Fruit fly (Drosophila melanogaster): ENCODE measurements around the gene Gale.

Gene Gale

DNA sequence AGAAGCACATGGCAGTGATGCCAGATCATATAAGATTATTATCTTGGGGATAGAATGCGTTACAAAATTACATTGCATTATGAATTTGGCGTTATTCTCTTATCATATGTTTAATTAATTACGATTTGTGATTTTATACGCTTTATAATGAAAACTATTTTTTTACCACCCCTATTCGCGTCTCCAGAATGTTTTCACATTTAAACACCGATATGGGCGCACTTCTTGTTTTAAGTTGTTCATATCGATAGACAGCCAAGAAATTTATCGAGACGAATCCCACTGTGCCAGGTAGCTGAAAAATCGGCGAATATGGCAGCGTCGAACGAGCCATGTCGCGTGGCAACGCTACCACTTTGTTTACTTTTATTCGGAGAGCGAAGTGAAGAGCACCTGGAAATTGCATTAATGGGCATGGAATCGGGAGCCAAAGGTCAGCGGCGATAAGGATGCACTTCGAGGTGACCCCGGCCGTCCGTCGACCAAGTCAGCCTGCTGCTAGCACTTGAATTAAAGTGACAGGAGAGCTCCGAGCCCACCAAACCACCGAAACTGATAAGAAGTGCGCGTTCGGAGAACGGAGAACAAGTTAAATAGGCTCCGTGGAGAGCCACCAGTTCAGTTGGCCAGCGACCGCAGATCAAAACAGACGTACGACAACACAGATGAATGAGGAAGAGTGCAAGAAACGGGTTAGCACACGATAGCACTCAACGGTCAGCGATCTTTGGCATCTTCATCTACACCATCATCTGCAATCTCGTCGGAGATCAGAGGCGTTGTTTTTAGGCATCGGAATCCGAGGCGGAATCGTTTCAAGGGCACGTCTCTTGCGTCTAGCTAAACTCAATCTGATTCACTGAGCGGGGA, at the start of gene Gale:
TSS of gene Gale (plus strand) at position 401 of the 870 bp plus-strand sequence.
- TF ChIP-seq CG8478 (optimal IDR thresholded peaks at IDR 0.05) (no peak), CTCF (optimal IDR thresholded peaks at IDR 0.05) (peak; percentile 58 to 59)

DNA sequence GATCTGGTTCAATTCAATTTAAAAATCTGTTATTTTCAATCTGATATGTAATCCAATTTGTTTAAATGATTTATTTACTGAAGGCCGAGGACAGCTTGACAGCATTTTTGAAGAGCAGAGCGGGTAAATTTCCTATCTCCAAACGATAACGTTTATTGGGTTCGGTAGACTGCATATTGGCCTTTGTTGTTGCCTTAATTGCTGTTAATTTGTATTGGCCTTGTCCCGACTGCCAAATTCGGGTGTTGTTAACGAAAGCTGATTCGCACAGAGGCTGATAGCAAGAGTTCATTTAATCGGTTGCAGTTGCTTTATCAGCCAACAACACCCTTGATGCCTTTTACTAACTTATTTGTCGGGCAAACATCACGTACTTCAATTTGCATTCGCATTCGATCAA, 47.3 kb upstream of the Gale start:
- TF ChIP-seq CTCF (optimal IDR thresholded peaks at IDR 0.05), result no peak
- TF ChIP-seq CG8478 (optimal IDR thresholded peaks at IDR 0.05), result no peak

DNA sequence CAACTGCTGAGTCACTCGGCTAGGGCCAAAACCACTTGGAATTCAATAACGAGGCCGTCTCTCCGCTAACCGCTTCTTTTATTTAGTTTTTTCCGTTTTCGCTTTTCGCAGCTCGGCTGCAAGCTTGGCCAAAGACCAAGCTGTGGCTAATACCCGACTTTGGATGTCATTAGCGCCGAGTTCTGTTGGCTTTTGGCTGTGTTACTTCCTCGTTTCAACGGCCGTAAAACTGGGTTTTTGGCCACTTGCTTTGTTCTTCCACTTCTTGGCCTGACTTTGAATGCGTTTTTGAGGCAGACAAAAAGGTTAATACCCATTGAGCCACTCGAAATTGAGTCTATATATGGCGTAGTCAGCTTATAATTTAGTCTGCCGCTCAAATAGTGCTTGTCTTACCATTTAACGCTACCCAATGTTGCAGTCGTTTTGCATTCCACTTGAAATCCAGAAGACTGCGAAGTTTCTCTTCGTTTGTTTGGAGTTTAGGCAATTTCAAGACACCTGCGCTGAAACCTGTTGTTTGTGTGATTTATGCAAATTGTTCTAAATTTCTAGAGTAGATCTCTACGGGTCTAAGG, 46.7 kb upstream of the Gale start:
- no peak for TF ChIP-seq CG8478 (optimal IDR thresholded peaks at IDR 0.05)
- TF ChIP-seq CTCF (optimal IDR thresholded peaks at IDR 0.05), result no peak

DNA sequence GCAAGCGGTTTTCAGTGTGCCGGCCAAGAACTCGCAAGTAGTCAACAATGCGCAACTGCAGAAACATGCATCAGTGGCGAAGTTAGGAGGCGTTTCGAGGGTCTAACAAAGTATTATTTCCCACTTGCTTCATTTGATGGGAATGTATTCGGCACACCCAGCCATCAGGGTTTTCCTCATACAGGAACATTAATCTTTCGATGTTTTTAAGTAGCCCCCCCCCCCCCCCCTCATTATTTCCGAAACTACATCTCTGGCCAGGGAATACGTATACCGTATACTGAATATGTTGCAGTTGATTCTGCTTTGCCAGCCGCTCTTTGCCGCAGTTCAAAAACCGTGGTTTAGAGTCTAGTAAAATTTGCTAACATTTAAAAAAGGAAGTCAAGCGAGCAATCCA, 45.8 kb upstream of the Gale start:
- no peak for TF ChIP-seq CTCF (optimal IDR thresholded peaks at IDR 0.05)
- TF ChIP-seq CG8478 (optimal IDR thresholded peaks at IDR 0.05), result no peak

DNA sequence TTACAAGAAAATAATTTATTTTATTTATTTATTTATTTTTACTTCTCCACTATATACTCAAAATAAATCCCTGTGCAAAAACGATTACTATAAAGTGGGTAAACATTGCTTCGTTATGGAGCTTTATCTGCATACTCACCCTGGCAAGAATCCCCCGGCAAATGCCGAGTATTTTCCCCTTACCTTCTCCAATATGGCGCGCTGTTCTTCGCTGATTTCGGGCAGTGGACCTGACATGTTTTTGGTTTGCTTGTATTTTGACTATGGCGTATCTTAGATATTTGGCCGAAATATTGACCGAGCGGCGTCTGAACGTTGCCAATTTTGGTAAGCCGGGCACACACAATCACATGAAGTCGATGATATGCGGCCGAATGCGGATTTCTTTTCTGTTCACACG, 45.2 kb upstream of the Gale start:
- TF ChIP-seq CG8478 (optimal IDR thresholded peaks at IDR 0.05) (no peak), CTCF (optimal IDR thresholded peaks at IDR 0.05) (no peak)

DNA sequence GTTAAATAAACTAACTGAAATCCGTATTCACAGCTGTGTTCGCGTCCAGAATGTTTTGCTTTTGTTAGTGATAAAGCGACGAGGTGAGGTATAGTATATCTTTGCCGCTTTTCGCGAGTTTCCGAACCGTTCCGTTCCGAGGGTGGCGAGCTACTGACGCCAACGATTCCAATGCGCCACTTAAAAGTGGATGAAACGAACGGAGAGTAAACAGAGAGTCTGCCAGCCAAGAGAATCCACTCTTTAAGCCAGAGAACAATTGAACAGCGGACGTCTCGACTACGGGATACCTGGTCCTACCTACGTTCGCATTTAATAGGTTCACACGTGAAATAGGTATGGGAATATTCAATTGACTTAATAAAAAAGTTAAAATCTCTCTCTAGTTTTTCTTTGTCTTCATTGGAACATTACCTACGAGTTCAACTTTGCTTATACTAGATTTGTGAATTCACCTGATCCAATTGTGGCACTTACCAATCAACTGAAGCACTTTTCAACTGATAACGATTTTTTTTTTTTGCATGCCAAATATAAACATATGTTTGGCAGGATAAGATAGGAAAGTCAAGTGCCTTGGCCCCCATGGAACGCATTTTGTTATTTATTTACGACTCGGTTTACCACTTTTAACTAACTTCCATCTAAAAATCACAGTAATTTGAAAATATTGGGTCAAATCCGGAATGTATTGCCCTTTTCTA, 44.4 kb upstream of the Gale start, which contains the start of gene CG13893:
TSS of gene CG13893 (minus strand) at position 162 of the 704 bp plus-strand sequence.
- TF ChIP-seq CG8478 (optimal IDR thresholded peaks at IDR 0.05) (no peak), CTCF (optimal IDR thresholded peaks at IDR 0.05) (no peak)

DNA sequence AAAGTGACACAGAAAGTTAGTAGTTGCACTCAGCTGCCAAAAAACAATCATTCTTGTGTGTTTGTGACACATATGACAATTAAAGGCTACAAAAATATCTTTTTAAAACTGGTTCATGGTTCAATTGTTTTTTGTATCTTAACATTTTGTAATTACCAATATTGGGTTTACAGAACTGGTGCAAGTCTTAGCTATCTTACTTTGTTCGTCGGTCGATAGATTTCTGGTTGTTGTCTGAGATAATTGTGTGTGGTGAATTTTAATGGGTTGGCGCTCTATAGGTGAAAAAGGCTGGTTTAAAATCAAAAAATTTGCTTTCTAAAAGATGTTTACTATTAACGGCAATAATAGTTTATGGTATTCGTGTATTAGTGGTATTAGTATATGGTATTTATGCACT, 43.7 kb upstream of the Gale start:
- no peak for TF ChIP-seq CG8478 (optimal IDR thresholded peaks at IDR 0.05)
- TF ChIP-seq CTCF (optimal IDR thresholded peaks at IDR 0.05), result peak; percentile 62 to 79

DNA sequence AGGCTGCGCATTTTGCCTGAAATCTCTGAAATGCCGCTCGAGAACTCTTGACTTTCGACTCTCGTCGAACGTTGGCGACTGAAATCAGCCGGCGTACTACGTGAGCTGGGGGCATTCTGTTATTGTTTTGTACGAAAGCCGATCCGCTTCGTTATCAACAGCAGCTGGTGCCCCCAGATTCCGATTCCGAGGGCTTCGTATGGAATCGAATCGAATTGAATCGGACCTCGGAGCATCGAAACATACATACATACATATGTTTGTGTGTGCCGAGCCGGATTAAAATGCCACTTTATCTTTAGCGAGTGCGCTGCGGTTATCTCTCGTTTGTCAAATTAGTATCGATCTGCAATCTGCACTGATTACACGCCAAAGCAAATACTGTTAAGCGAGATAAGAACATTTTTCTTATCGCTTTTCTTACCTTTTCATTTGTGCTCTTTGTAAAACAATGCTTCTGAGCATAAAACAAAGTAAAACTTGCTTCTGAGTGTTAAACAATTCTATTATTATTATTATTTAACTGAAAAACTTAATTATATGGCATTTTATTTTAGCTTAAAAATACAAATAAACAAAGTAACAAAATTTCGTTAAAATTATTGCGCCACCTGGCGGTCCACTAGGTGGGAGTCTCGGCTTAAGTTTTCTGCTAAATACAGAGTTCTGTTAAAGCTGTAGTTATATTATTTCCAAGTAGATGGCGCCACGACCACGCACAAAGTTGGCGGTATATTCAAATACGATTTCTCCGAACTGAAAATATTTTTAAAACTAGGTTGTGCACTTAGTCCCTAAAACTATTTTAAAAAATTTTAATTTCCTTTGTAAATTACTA, 41.6 kb upstream of the Gale start, which contains the start of gene Reg-2:
TSS of gene Reg-2 (minus strand) at position 80 of the 838 bp plus-strand sequence.
- TF ChIP-seq CTCF (optimal IDR thresholded peaks at IDR 0.05), result peak; percentile 82 to 96
- no peak for TF ChIP-seq CG8478 (optimal IDR thresholded peaks at IDR 0.05)

DNA sequence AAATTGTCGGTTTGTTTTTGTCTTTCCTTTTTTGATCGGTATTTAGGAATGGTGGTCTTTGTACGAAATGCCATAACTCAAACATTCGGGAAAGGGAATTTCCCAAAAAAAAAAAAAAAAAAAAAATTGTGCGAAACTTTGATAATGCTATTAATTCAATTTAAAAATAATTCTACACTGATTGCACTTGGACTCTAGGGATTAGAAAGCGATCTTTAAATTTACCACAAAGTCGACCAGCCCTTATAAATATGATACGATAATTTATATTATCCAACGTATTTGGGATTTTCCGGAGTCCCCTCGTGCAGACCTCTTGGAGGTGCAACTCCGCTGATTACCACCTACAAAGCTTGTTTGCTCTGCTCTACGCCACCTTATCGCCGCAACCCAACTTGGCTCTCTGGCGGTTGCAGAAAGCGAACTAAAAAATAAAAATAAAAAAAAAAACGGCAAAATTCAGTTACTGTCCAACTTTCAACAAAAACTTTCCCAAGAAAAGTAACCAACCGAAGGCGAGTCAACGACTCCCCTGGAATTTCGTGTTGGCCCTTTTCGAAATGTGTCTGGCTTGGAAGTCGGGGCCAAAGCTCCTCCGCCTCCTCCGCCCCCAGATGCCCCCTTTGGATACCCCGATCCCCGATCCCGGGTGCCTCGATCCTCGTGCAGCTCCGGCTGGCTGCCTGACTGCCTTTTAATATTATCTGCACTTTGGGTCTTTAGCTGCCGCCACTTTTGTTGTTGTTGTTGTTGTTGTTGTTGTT, 40.6 kb upstream of the Gale start:
- TF ChIP-seq CG8478 (optimal IDR thresholded peaks at IDR 0.05) (no peak), CTCF (optimal IDR thresholded peaks at IDR 0.05) (no peak)

DNA sequence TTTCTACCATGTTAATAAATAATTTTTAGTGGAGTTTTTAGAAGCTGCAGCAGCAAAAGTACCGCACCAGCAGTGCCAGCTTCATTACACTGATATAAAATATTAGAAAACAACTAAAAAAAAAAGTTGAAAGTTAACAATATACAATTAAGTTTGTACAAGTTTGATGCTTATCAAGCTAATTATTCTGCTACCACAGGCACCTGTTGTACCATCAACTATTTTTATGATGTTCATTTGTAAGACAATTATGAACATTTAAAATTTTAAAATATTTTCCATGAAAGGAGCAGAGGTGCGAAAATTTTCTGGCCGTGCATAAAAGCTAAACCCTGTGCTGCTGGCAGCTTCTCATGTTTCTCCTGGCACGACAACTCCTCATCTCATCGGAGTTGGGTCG, 40.0 kb upstream of the Gale start:
- TF ChIP-seq CG8478 (optimal IDR thresholded peaks at IDR 0.05) (no peak), CTCF (optimal IDR thresholded peaks at IDR 0.05) (no peak)

DNA sequence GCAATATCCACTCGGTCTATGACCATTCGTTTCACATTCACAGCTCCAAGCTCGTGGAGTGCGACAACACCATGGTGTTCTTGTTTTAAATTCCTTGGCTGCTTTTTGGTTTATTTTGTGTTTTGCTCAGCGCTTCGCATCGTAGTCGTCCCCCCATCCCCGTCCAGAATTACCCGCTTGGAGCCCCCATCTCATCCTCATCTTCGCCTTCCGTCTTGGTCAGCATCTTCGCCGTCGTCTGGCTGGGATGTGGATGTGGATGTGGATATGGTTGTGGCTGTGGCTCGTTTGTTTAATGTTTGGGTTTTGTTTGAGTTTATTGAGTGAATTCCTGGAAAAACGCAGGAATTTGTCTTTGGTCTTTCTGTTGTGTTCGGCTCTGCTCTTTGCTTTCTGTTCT, 39.2 kb upstream of the Gale start:
- TF ChIP-seq CTCF (optimal IDR thresholded peaks at IDR 0.05), result no peak
- TF ChIP-seq CG8478 (optimal IDR thresholded peaks at IDR 0.05), result no peak

DNA sequence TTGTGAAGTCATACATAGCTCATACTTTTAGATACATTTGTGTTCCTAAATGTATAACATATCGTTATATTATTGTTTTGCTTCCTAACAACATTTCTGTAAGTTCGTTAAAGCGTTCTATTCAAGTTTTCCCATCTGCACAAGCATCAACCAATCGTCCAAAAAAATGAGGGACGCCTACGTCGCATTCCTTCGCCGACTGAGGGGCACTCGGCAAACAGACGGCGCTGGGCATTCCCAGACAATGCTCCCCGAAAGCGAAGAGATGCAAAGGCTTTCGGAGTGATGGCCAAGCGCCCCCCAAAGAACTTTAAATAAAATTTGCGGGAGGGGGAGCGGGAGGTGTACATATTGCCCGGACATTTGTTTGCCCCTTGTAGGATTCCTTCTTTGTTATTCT, 37.6 kb upstream of the Gale start:
- TF ChIP-seq CG8478 (optimal IDR thresholded peaks at IDR 0.05) (no peak), CTCF (optimal IDR thresholded peaks at IDR 0.05) (no peak)

DNA sequence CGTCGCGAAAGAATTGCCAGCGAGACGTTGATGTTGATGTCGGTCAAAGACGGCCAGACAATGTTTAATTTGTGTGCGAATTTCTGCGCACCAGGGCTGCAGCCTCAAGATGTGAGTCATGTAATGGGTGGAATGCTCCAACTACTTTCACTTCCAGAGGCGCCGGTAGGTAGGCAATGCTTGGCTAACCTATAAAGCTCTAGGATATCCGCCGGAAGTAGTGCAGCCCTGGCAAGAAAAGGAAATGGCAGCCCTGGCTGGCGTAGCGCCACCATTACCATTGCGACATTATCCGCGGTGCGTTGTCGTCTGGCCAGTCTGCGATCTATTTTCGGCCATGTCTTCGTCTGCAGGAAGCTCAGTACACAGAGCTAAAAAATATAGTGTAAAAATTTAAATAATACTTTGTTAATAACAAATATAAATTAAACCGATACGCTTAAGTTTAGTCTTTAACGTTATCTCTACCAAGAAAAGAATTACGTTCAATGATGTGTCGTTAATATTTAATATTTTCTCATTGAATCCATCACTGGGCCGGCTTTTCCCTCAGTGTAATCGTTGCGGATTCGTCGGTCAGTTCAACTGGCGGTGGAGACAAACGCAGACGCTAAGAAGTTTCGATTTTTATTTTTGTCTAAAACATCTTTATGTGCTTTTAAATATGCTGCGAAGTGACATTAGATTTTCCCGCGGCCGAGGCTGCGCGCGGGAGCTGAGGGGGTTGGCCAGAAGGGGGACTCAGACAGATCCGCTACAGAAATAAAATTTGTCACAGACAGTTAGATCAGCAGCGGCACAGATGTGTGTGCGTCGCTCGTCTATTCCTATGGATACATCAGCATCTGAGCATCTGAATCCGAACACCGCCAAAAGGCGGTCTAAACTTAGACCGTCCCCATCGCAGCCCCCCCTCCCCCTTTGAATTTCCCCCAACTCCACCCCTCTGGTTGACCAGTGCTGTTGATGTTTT, 36.4 kb upstream of the Gale start:
- no peak for TF ChIP-seq CG8478 (optimal IDR thresholded peaks at IDR 0.05)
- no peak for TF ChIP-seq CTCF (optimal IDR thresholded peaks at IDR 0.05)
